Fruit fly (Drosophila melanogaster) whole organism, embryonic: ENCODE measurements around the gene CG5986.

Source experiments
- Abd-B ChIP-seq: fragments of 200-800 bp; sonication (Bioruptor generic); optimal IDR thresholded peaks from 2 replicates; lab custom pipeline; 2018; ENCODE audit warnings: missing biosample characterization, mild to moderate bottlenecking, missing genetic modification characterization, moderate library complexity
- Ada2b ChIP-seq: fragments of 200-800 bp; sonication (Bioruptor generic); IDR thresholded peaks from 2 replicates; pipeline ENCODE4 v1.3.6; 2022; ENCODE audit warnings: missing biosample characterization, missing genetic modification characterization
- Adf1 ChIP-seq: fragments of 200-800 bp; sonication (Bioruptor generic); IDR thresholded peaks from 2 replicates; pipeline ENCODE4 v1.3.6; 2022; ENCODE audit warnings: missing biosample characterization, missing genetic modification characterization
- BEAF-32 ChIP-seq: fragments of 200-800 bp; sonication (Bioruptor generic); optimal IDR thresholded peaks from 3 replicates; lab custom pipeline; 2017; ENCODE audit warnings: missing biosample characterization, missing genetic modification characterization, mild to moderate bottlenecking, moderate library complexity, missing genetic modification reagents
- Bgb ChIP-seq: fragments of 200-800 bp; sonication (Bioruptor generic); IDR thresholded peaks from 2 replicates; pipeline ENCODE4 v1.3.6; 2022; ENCODE audit warnings: missing biosample characterization, missing genetic modification characterization; ENCODE audit not compliant: partially characterized antibody
- CG10366 ChIP-seq: fragments of 200-800 bp; sonication (Bioruptor generic); IDR thresholded peaks from 2 replicates; pipeline ENCODE4 v1.3.6; 2022; ENCODE audit warnings: missing biosample characterization, missing genetic modification characterization
- CG11093 ChIP-seq: fragments of 200-800 bp; sonication (Bioruptor generic); IDR thresholded peaks from 3 replicates; pipeline ENCODE4 v1.3.6; 2022; ENCODE audit warnings: missing biosample characterization, missing genetic modification characterization
- CG11456 ChIP-seq: fragments of 200-800 bp; sonication (Bioruptor generic); IDR thresholded peaks from 3 replicates; pipeline ENCODE4 v1.3.6; 2022; ENCODE audit warnings: missing biosample characterization, missing genetic modification characterization
- CG12299 ChIP-seq: fragments of 200-800 bp; sonication (Bioruptor generic); optimal IDR thresholded peaks from 2 replicates; lab custom pipeline; 2018; ENCODE audit warnings: missing biosample characterization, mild to moderate bottlenecking, missing genetic modification characterization
- CG13624 ChIP-seq: fragments of 200-800 bp; sonication (Bioruptor generic); optimal IDR thresholded peaks from 2 replicates; lab custom pipeline; 2016; ENCODE audit warnings: missing biosample characterization, missing genetic modification characterization
- CG13894 ChIP-seq: fragments of 200-800 bp; sonication (Bioruptor generic); optimal IDR thresholded peaks from 3 replicates; lab custom pipeline; 2018; ENCODE audit warnings: missing biosample characterization, mild to moderate bottlenecking, missing genetic modification characterization, moderate library complexity
- CG14667 ChIP-seq: fragments of 200-800 bp; sonication (Bioruptor generic); IDR thresholded peaks from 2 replicates; pipeline ENCODE4 v1.3.6; 2022; ENCODE audit warnings: missing biosample characterization, missing genetic modification characterization
- CG1603 ChIP-seq: fragments of 200-800 bp; sonication (Bioruptor generic); optimal IDR thresholded peaks from 2 replicates; lab custom pipeline; 2019; ENCODE audit warnings: missing biosample characterization, mild to moderate bottlenecking, missing genetic modification characterization, moderate library complexity
- CG1647 ChIP-seq: fragments of 200-800 bp; sonication (Bioruptor generic); optimal IDR thresholded peaks from 3 replicates; lab custom pipeline; 2016; ENCODE audit warnings: missing biosample characterization, missing genetic modification characterization
- CG16863 ChIP-seq: fragments of 200-800 bp; sonication (Bioruptor generic); optimal IDR thresholded peaks from 3 replicates; lab custom pipeline; 2016; ENCODE audit warnings: missing biosample characterization, missing genetic modification characterization
- CG18599 ChIP-seq: fragments of 200-800 bp; sonication (Bioruptor generic); optimal IDR thresholded peaks from 3 replicates; lab custom pipeline; 2017; ENCODE audit warnings: missing biosample characterization, missing genetic modification characterization, mild to moderate bottlenecking, moderate library complexity, missing genetic modification reagents
- CG34224 ChIP-seq: fragments of 200-800 bp; sonication (Bioruptor generic); IDR thresholded peaks from 3 replicates; pipeline ENCODE4 v1.3.6; 2022; ENCODE audit warnings: missing biosample characterization, missing genetic modification characterization; ENCODE audit not compliant: partially characterized antibody
- CG4404 ChIP-seq: fragments of 200-800 bp; sonication (Bioruptor generic); IDR thresholded peaks from 2 replicates; pipeline ENCODE4 v1.3.6; 2022; ENCODE audit warnings: missing biosample characterization, missing genetic modification characterization
- CG4730 ChIP-seq: fragments of 200-800 bp; sonication (Bioruptor generic); IDR thresholded peaks from 2 replicates; pipeline ENCODE4 v1.3.6; 2022; ENCODE audit warnings: missing biosample characterization, missing genetic modification characterization
- CG6683 ChIP-seq: fragments of 200-800 bp; sonication (Bioruptor generic); optimal IDR thresholded peaks from 2 replicates; lab custom pipeline; 2017; ENCODE audit warnings: missing biosample characterization, mild to moderate bottlenecking, missing genetic modification characterization, missing genetic modification reagents
- CG8765 ChIP-seq: fragments of 200-800 bp; sonication (Bioruptor generic); IDR thresholded peaks from 2 replicates; pipeline ENCODE4 v1.3.6; 2022; ENCODE audit warnings: missing biosample characterization, missing genetic modification characterization
- Fer2 ChIP-seq: fragments of 200-800 bp; sonication (Bioruptor generic); optimal IDR thresholded peaks from 2 replicates; lab custom pipeline; 2018; ENCODE audit warnings: missing biosample characterization, mild to moderate bottlenecking, missing genetic modification characterization, moderate library complexity
- Jarid2 ChIP-seq: fragments of 200-800 bp; sonication (Bioruptor generic); optimal IDR thresholded peaks from 3 replicates; lab custom pipeline; 2017; ENCODE audit warnings: mild to moderate bottlenecking, missing biosample characterization, missing genetic modification reagents, missing genetic modification characterization
- MBD-R2 ChIP-seq: fragments of 200-800 bp; sonication (Bioruptor generic); IDR thresholded peaks from 2 replicates; pipeline ENCODE4 v1.3.6; 2022; ENCODE audit warnings: missing biosample characterization, missing genetic modification characterization
- Meics ChIP-seq: fragments of 200-800 bp; sonication (Bioruptor generic); optimal IDR thresholded peaks from 2 replicates; lab custom pipeline; 2017; ENCODE audit warnings: missing biosample characterization, mild to moderate bottlenecking, missing genetic modification characterization
- Nf-YB ChIP-seq: fragments of 200-800 bp; sonication (Bioruptor generic); optimal IDR thresholded peaks from 3 replicates; lab custom pipeline; 2019; ENCODE audit warnings: missing biosample characterization, mild to moderate bottlenecking, missing genetic modification characterization, moderate library complexity
- Sry-δ ChIP-seq: fragments of 200-800 bp; sonication (Bioruptor generic); optimal IDR thresholded peaks from 2 replicates; lab custom pipeline; 2016; ENCODE audit warnings: missing biosample characterization, missing genetic modification characterization
- Xrp1 ChIP-seq: fragments of 200-800 bp; sonication (Bioruptor generic); IDR thresholded peaks from 2 replicates; pipeline ENCODE4 v1.3.6; 2022; ENCODE audit warnings: missing biosample characterization, missing genetic modification characterization
- aop ChIP-seq: fragments of 200-800 bp; sonication (Bioruptor generic); IDR thresholded peaks from 2 replicates; pipeline ENCODE4 v1.3.6; 2022; ENCODE audit warnings: missing biosample characterization, missing genetic modification characterization
- bowl ChIP-seq: fragments of 200-800 bp; sonication (Bioruptor generic); IDR thresholded peaks from 2 replicates; pipeline ENCODE4 v1.3.6; 2022; ENCODE audit warnings: missing biosample characterization, missing genetic modification characterization
- caup ChIP-seq: fragments of 200-800 bp; sonication (Bioruptor generic); optimal IDR thresholded peaks from 3 replicates; lab custom pipeline; 2017; ENCODE audit warnings: missing biosample characterization, mild to moderate bottlenecking, missing genetic modification characterization, moderate library complexity; ENCODE audit not compliant: severe bottlenecking
- dimm ChIP-seq: fragments of 200-800 bp; sonication (Bioruptor generic); IDR thresholded peaks from 2 replicates; pipeline ENCODE4 v1.3.6; 2022; ENCODE audit warnings: missing biosample characterization, missing genetic modification characterization
- eyg ChIP-seq: fragments of 200-800 bp; sonication (Bioruptor generic); optimal IDR thresholded peaks from 3 replicates; lab custom pipeline; 2016; ENCODE audit warnings: missing biosample characterization, missing genetic modification characterization
- gce ChIP-seq: fragments of 200-800 bp; sonication (Bioruptor generic); IDR thresholded peaks from 3 replicates; pipeline ENCODE4 v1.3.6; 2022; ENCODE audit warnings: missing biosample characterization, missing genetic modification characterization
- grn ChIP-seq: fragments of 200-800 bp; sonication (Bioruptor generic); optimal IDR thresholded peaks from 3 replicates; lab custom pipeline; 2017; ENCODE audit warnings: missing biosample characterization, missing genetic modification characterization
- gsb ChIP-seq: fragments of 200-800 bp; sonication (Bioruptor generic); IDR thresholded peaks from 2 replicates; pipeline ENCODE4 v1.3.6; 2022; ENCODE audit warnings: missing biosample characterization, missing genetic modification characterization
- h ChIP-seq: fragments of >200 bp; optimal IDR thresholded peaks from 2 replicates; lab custom pipeline; 2017
- insv ChIP-seq, 2 experiments: fragments of 200-800 bp; sonication (Bioruptor generic); optimal IDR thresholded peaks; 3 replicates each; lab custom pipeline; 2016 to 2018; ENCODE audit warnings: missing biosample characterization in 2 of 2, missing genetic modification characterization in 2 of 2
- inv ChIP-seq: fragments of 200-800 bp; sonication (Bioruptor generic); IDR thresholded peaks from 2 replicates; pipeline ENCODE4 v1.3.6; 2022; ENCODE audit warnings: missing biosample characterization, missing genetic modification characterization; ENCODE audit not compliant: partially characterized antibody
- kay ChIP-seq: fragments of 200-800 bp; sonication (Bioruptor generic); optimal IDR thresholded peaks from 2 replicates; lab custom pipeline; 2016; ENCODE audit warnings: missing biosample characterization, missing genetic modification characterization
- klu ChIP-seq: fragments of 200-800 bp; sonication (Bioruptor generic); IDR thresholded peaks from 2 replicates; pipeline ENCODE4 v1.3.6; 2022; ENCODE audit warnings: missing biosample characterization, missing genetic modification characterization
- nerfin-1 ChIP-seq: fragments of 200-800 bp; sonication (Bioruptor generic); optimal IDR thresholded peaks from 3 replicates; lab custom pipeline; 2019; ENCODE audit warnings: missing biosample characterization, mild to moderate bottlenecking, missing genetic modification characterization, moderate library complexity
- ranshi ChIP-seq: fragments of 200-800 bp; sonication (Bioruptor generic); IDR thresholded peaks from 2 replicates; pipeline ENCODE4 v1.3.6; 2022; ENCODE audit warnings: missing biosample characterization, missing genetic modification characterization
- run ChIP-seq: fragments of 200-800 bp; sonication (Bioruptor generic); optimal IDR thresholded peaks from 3 replicates; lab custom pipeline; 2018; ENCODE audit warnings: missing biosample characterization, mild to moderate bottlenecking, missing genetic modification characterization
- sna ChIP-seq: fragments of 200-800 bp; sonication (Bioruptor generic); IDR thresholded peaks from 2 replicates; pipeline ENCODE4 v1.3.6; 2022; ENCODE audit warnings: missing biosample characterization, missing genetic modification characterization; ENCODE audit not compliant: partially characterized antibody
- trem ChIP-seq: fragments of 200-800 bp; optimal IDR thresholded peaks from 3 replicates; lab custom pipeline; 2019; ENCODE audit warnings: missing biosample characterization, mild to moderate bottlenecking, missing genetic modification characterization, moderate library complexity
- ttk ChIP-seq: fragments of 200-800 bp; sonication (Bioruptor generic); IDR thresholded peaks from 2 replicates; pipeline ENCODE4 v2.1.2; 2022; ENCODE audit warnings: missing biosample characterization, missing genetic modification characterization
- usp ChIP-seq: fragments of >200 bp; optimal IDR thresholded peaks from 2 replicates; lab custom pipeline; 2017; ENCODE audit warnings: missing biosample characterization, missing genetic modification characterization
- wor ChIP-seq: fragments of 200-800 bp; sonication (Bioruptor generic); IDR thresholded peaks from 2 replicates; pipeline ENCODE4 v1.3.6; 2022; ENCODE audit warnings: missing biosample characterization, missing genetic modification characterization
- zf30C ChIP-seq: fragments of 200-800 bp; sonication (Bioruptor generic); optimal IDR thresholded peaks from 3 replicates; lab custom pipeline; 2018; ENCODE audit warnings: missing biosample characterization, mild to moderate bottlenecking, missing genetic modification characterization

Gene CG5986

DNA sequence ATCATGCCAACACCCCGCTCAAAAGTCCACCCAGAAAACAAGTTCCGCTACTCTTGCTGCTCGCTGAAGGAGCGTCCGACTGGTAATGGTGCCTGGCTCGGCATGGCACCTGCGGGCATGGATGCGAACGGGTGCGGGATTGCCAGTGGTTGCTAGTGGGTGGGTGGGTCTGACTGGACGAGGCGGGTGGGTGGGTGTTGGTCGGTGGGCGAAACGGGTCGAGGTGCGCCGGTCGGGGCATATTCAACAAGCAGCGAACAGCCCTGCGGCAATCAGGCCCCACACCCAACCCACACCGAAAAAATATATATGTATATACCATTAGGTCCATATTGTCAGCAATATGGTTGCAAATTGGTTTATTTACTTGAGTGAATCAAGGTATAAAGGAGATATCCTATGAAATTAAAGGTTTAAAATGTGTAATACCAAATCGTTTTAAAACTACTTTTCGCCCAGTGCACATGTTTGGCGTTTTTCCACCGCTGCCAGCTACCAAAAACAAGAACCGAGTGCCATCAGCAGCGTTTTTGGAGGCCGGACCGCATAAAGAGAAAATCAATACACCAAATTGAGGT lies 36.9 kb upstream of the CG5986 start (continued):
- TF ChIP-seq Meics (GFP tag; lab: Kevin White, UChicago) (peak; percentile 69), dimm (no peak), CG1647 (GFP tag; lab: Kevin White, UChicago) (no peak), BEAF-32 (GFP tag; lab: Kevin White, UChicago) (no peak), insv (GFP tag; optimal IDR thresholded peaks at IDR 0.05; lab: Kevin White, UChicago) (no peak), CG8765 (GFP tag; lab: Robert Waterston, UW) (no peak), CG18599 (peak; percentile 84), wor (GFP tag; lab: Robert Waterston, UW) (no peak), CG11456 (GFP tag; lab: Robert Waterston, UW) (peak; percentile 58; the same call in 1 of the 3 replicates), inv (GFP tag; lab: Robert Waterston, UW) (no peak), Adf1 (GFP tag; lab: Robert Waterston, UW) (peak; percentile 44), Abd-B (no peak), Xrp1 (peak; percentile 65; the same call in 1 of the 2 replicates), ttk (GFP tag; lab: Robert Waterston, UW) (peak; percentile 55; the same call in 1 of the 2 replicates), trem (no peak), Fer2 (tag; lab: Kevin White, UChicago) (peak; percentile 13), gce (peak; percentile 21; the same call in 1 of the 3 replicates), run (tag; lab: Kevin White, UChicago) (no peak), CG12299 (tag; lab: Kevin White, UChicago) (peak; percentile 18), gsb (peak; percentile 58), CG10366 (GFP tag; lab: Robert Waterston, UW) (peak; percentile 67), eyg (GFP tag; lab: Kevin White, UChicago) (no peak), klu (no peak), h (lab: Kevin White, UChicago) (no peak), ranshi (peak; percentile 49), usp (GFP tag; lab: Kevin White, UChicago) (no peak), CG4404 (peak; percentile 33), CG14667 (GFP tag; lab: Robert Waterston, UW) (peak; percentile 25; the same call in 1 of the 2 replicates), bowl (no peak), Sry-δ (GFP tag; lab: Kevin White, UChicago) (no peak), sna (GFP tag; lab: Robert Waterston, UW) (no peak), caup (peak; percentile 55), grn (GFP tag; lab: Kevin White, UChicago) (no peak), CG4730 (GFP tag; lab: Robert Waterston, UW) (peak; percentile 56), Ada2b (GFP tag; lab: Robert Waterston, UW) (peak; percentile 78), CG11093 (GFP tag; lab: Robert Waterston, UW) (0 out of 3 replicates have a peak, but pooled peaks have one; percentile 27), MBD-R2 (GFP tag; lab: Robert Waterston, UW) (peak; percentile 32; the same call in 1 of the 2 replicates), CG34224 (GFP tag; lab: Robert Waterston, UW) (no peak), CG6683 (GFP tag; lab: Kevin White, UChicago) (peak; percentile 22), CG16863 (GFP tag; lab: Kevin White, UChicago) (no peak), zf30C (GFP tag; lab: Kevin White, UChicago) (peak; percentile 8), CG13624 (peak; percentile 29), CG13894 (tag; lab: Kevin White, UChicago) (peak; percentile 3), nerfin-1 (peak; percentile 26), CG1603 (tag; lab: Kevin White, UChicago) (peak; percentile 39), Bgb (GFP tag; lab: Robert Waterston, UW) (no peak), Jarid2 (no peak), aop (GFP tag; lab: Robert Waterston, UW) (no peak), kay (no peak), Nf-YB (peak; percentile 13)
